Fruit fly (Drosophila melanogaster): ENCODE results near the gene CG10237.

DNA sequence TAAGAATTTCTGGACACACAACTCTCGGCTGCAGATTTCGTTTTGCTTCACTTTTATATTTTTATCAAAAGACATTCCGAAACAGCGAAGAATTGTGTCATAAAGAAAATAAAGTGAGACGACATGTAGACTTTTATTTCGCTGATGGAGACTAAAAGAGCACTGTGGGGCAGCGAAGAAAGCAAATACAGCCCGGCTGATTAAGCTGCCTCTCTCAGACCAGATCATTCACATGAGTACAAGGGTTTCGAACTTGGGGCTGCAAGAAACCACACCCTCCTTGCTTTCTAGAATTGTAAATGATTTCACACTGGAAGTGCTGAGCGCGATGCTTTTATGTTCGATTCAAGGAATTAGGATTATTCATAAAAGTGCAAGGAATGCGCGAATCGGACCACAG, 17.4 kb downstream of the CG10237 start:
- TF ChIP-seq pan (optimal IDR thresholded peaks at IDR 0.05) (no peak), pan (GFP tag; optimal IDR thresholded peaks at IDR 0.05 in 1 of 2, IDR thresholded peaks at IDR 0.05 in 1 of 2) (no peak), bowl (GFP tag; IDR thresholded peaks at IDR 0.05) (no peak), cwo (GFP tag; optimal IDR thresholded peaks at IDR 0.05) (no peak), Sry-β (GFP tag; optimal IDR thresholded peaks at IDR 0.05) (no peak), zfh2 (GFP tag; optimal IDR thresholded peaks at IDR 0.05) (no peak), Side (GFP tag; optimal IDR thresholded peaks at IDR 0.05) (no peak), CG15514 (GFP tag; optimal IDR thresholded peaks at IDR 0.05) (no peak), Lpt (GFP tag; optimal IDR thresholded peaks at IDR 0.05) (no peak), emc (GFP tag; optimal IDR thresholded peaks at IDR 0.05) (no peak)
